Fruit fly (Drosophila melanogaster) whole organism, embryonic: ENCODE data around the gene Gclc.
A peak's percentile ranks its signal among the peaks of the same experiment; 100 is the strongest.

Experiments
- Abd-B ChIP-seq: fragments of 200-800 bp; sonication (Bioruptor generic); optimal IDR thresholded peaks from 2 replicates; lab custom pipeline; 2018; ENCODE audit warnings: missing biosample characterization, mild to moderate bottlenecking, missing genetic modification characterization, moderate library complexity
- Bgb ChIP-seq: fragments of 200-800 bp; sonication (Bioruptor generic); IDR thresholded peaks from 2 replicates; pipeline ENCODE4 v1.3.6; 2022; ENCODE audit warnings: missing biosample characterization, missing genetic modification characterization; ENCODE audit not compliant: partially characterized antibody
- CG10274 ChIP-seq: fragments of 200-800 bp; sonication (Bioruptor generic); optimal IDR thresholded peaks from 3 replicates; lab custom pipeline; 2017; ENCODE audit warnings: missing biosample characterization, mild to moderate bottlenecking, missing genetic modification characterization
- CG11695 ChIP-seq: fragments of 200-800 bp; sonication (Bioruptor generic); IDR thresholded peaks from 3 replicates; pipeline ENCODE4 v1.3.6; 2022; ENCODE audit warnings: missing biosample characterization, missing genetic modification characterization
- CG12391 ChIP-seq: fragments of 200-800 bp; sonication (Bioruptor generic); optimal IDR thresholded peaks from 3 replicates; lab custom pipeline; 2018; ENCODE audit warnings: missing biosample characterization, mild to moderate bottlenecking, missing genetic modification characterization, moderate library complexity
- CG13624 ChIP-seq: fragments of 200-800 bp; sonication (Bioruptor generic); optimal IDR thresholded peaks from 2 replicates; lab custom pipeline; 2016; ENCODE audit warnings: missing biosample characterization, missing genetic modification characterization
- CG14050 ChIP-seq: fragments of 200-800 bp; sonication (Bioruptor generic); IDR thresholded peaks from 3 replicates; pipeline ENCODE4 v1.3.6; 2022; ENCODE audit warnings: missing biosample characterization, missing genetic modification characterization
- CG17328 ChIP-seq: fragments of 200-800 bp; sonication (Bioruptor generic); IDR thresholded peaks from 2 replicates; pipeline ENCODE4 v1.3.6; 2022; ENCODE audit warnings: missing biosample characterization, missing genetic modification characterization
- CG17912 ChIP-seq: fragments of 200-800 bp; sonication (Bioruptor generic); optimal IDR thresholded peaks from 2 replicates; lab custom pipeline; 2018; ENCODE audit warnings: missing biosample characterization, mild to moderate bottlenecking, missing genetic modification characterization
- CG2120 ChIP-seq: fragments of 200-800 bp; sonication (Bioruptor generic); optimal IDR thresholded peaks from 3 replicates; lab custom pipeline; 2016; ENCODE audit warnings: missing biosample characterization, missing genetic modification characterization
- CG2129 ChIP-seq: fragments of 200-800 bp; sonication (Bioruptor generic); IDR thresholded peaks from 2 replicates; pipeline ENCODE4 v1.3.6; 2022; ENCODE audit warnings: missing biosample characterization, missing genetic modification characterization; ENCODE audit not compliant: partially characterized antibody
- CG2889 ChIP-seq: fragments of 200-800 bp; sonication (Bioruptor generic); IDR thresholded peaks from 3 replicates; pipeline ENCODE4 v1.3.6; 2022; ENCODE audit warnings: missing biosample characterization, missing genetic modification characterization
- CG42726 ChIP-seq: fragments of 200-800 bp; sonication (Bioruptor generic); IDR thresholded peaks from 2 replicates; pipeline ENCODE4 v1.3.6; 2022; ENCODE audit warnings: missing biosample characterization, missing genetic modification characterization; ENCODE audit not compliant: partially characterized antibody
- CG6791 ChIP-seq: fragments of 200-800 bp; sonication (Bioruptor generic); IDR thresholded peaks from 3 replicates; pipeline ENCODE4 v1.3.6; 2022; ENCODE audit warnings: missing biosample characterization, missing genetic modification characterization; ENCODE audit not compliant: partially characterized antibody
- CG8089 ChIP-seq: fragments of 200-800 bp; sonication (Bioruptor generic); optimal IDR thresholded peaks from 3 replicates; lab custom pipeline; 2016; ENCODE audit warnings: missing biosample characterization, missing genetic modification characterization
- CG9876 ChIP-seq: fragments of 200-800 bp; sonication (Bioruptor generic); optimal IDR thresholded peaks from 2 replicates; lab custom pipeline; 2016; ENCODE audit warnings: missing biosample characterization, missing genetic modification characterization
- CHES-1-like ChIP-seq: fragments of 200-800 bp; sonication (Bioruptor generic); optimal IDR thresholded peaks from 2 replicates; lab custom pipeline; 2016; ENCODE audit warnings: missing biosample characterization, missing genetic modification characterization
- GATAe ChIP-seq: fragments of 200-800 bp; sonication (Bioruptor generic); conservative IDR thresholded peaks from 2 replicates; pipeline ENCODE4 v1.3.6; 2022; ENCODE audit warnings: missing biosample characterization, missing genetic modification characterization
- HLH4C ChIP-seq: fragments of 200-800 bp; sonication (Bioruptor generic); IDR thresholded peaks from 3 replicates; pipeline ENCODE4 v1.3.6; 2022; ENCODE audit warnings: missing biosample characterization, missing genetic modification characterization; ENCODE audit not compliant: partially characterized antibody
- Kr ChIP-seq: fragments of 200-800 bp; sonication (Bioruptor generic); optimal IDR thresholded peaks from 2 replicates; lab custom pipeline; 2017; ENCODE audit warnings: missing biosample characterization, mild to moderate bottlenecking, missing genetic modification characterization
- Lim3 ChIP-seq: fragments of 200-800 bp; sonication (Bioruptor generic); IDR thresholded peaks from 2 replicates; pipeline ENCODE4 v1.3.6; 2022; ENCODE audit warnings: missing biosample characterization, missing genetic modification characterization
- Mad ChIP-seq: fragments of 200-800 bp; sonication (Bioruptor generic); optimal IDR thresholded peaks from 2 replicates; lab custom pipeline; 2016; ENCODE audit warnings: missing biosample characterization, missing genetic modification characterization
- Max ChIP-seq: fragments of 200-800 bp; sonication (Bioruptor generic); optimal IDR thresholded peaks from 2 replicates; lab custom pipeline; 2016; ENCODE audit warnings: missing biosample characterization, mild to moderate bottlenecking, missing genetic modification characterization
- Myb ChIP-seq: fragments of 200-800 bp; sonication (Bioruptor generic); optimal IDR thresholded peaks from 2 replicates; lab custom pipeline; 2016; ENCODE audit warnings: missing biosample characterization, missing genetic modification characterization
- Opbp ChIP-seq: fragments of 200-800 bp; sonication (Bioruptor generic); IDR thresholded peaks from 3 replicates; pipeline ENCODE4 v1.3.6; 2022; ENCODE audit warnings: missing biosample characterization, missing genetic modification characterization; ENCODE audit not compliant: partially characterized antibody
- abd-A ChIP-seq: fragments of 200-800 bp; sonication (Bioruptor generic); optimal IDR thresholded peaks from 3 replicates; lab custom pipeline; 2019; ENCODE audit warnings: missing biosample characterization, mild to moderate bottlenecking, missing genetic modification characterization, moderate library complexity
- amos ChIP-seq: fragments of 200-800 bp; sonication (Bioruptor generic); IDR thresholded peaks from 2 replicates; pipeline ENCODE4 v1.3.6; 2022; ENCODE audit warnings: missing biosample characterization, missing genetic modification characterization; ENCODE audit not compliant: partially characterized antibody
- en ChIP-seq: fragments of 200-800 bp; sonication (Bioruptor generic); optimal IDR thresholded peaks from 2 replicates; lab custom pipeline; 2016; ENCODE audit warnings: missing biosample characterization, missing genetic modification characterization
- esg ChIP-seq: fragments of 200-800 bp; sonication (Bioruptor generic); conservative IDR thresholded peaks from 2 replicates; pipeline ENCODE4 v1.3.6; 2022; ENCODE audit warnings: missing biosample characterization, missing genetic modification characterization
- ewg ChIP-seq: fragments of 200-800 bp; sonication (Bioruptor generic); optimal IDR thresholded peaks from 3 replicates; lab custom pipeline; 2017; ENCODE audit warnings: mild to moderate bottlenecking, missing biosample characterization, missing genetic modification reagents, missing genetic modification characterization
- gt ChIP-seq: fragments of 200-800 bp; sonication (Bioruptor generic); IDR thresholded peaks from 2 replicates; pipeline ENCODE4 v1.3.6; 2022; ENCODE audit warnings: missing biosample characterization, missing genetic modification characterization
- hb ChIP-seq: fragments of 200-800 bp; sonication (Bioruptor generic); IDR thresholded peaks from 3 replicates; pipeline ENCODE4 v1.3.6; 2022; ENCODE audit warnings: missing biosample characterization, missing genetic modification characterization; ENCODE audit not compliant: partially characterized antibody
- insv ChIP-seq, 2 experiments: fragments of 200-800 bp; sonication (Bioruptor generic); optimal IDR thresholded peaks; 3 replicates each; lab custom pipeline; 2016 to 2018; ENCODE audit warnings: missing biosample characterization in 2 of 2, missing genetic modification characterization in 2 of 2
- jing ChIP-seq: fragments of 200-800 bp; sonication (Bioruptor generic); optimal IDR thresholded peaks from 2 replicates; lab custom pipeline; 2018; ENCODE audit warnings: missing biosample characterization, mild to moderate bottlenecking, missing genetic modification characterization
- kni ChIP-seq: fragments of 200-800 bp; sonication (Bioruptor generic); optimal IDR thresholded peaks from 3 replicates; lab custom pipeline; 2017; ENCODE audit warnings: mild to moderate bottlenecking, missing biosample characterization, missing genetic modification reagents, missing genetic modification characterization
- maf-S ChIP-seq: fragments of 200-800 bp; sonication (Bioruptor generic); optimal IDR thresholded peaks from 2 replicates; lab custom pipeline; 2016; ENCODE audit warnings: missing biosample characterization, missing genetic modification characterization
- nerfin-1 ChIP-seq: fragments of 200-800 bp; sonication (Bioruptor generic); optimal IDR thresholded peaks from 3 replicates; lab custom pipeline; 2019; ENCODE audit warnings: missing biosample characterization, mild to moderate bottlenecking, missing genetic modification characterization, moderate library complexity
- prd ChIP-seq, 3 experiments: fragments of >200 bp in 2 of 3; fragments of 200-800 bp in 1 of 3; sonication (Bioruptor generic) in 1 of 3; optimal IDR thresholded peaks in 2 of 3; IDR thresholded peaks in 1 of 3; 2 replicates in 2 of 3; 3 replicates in 1 of 3; pipeline versions ENCODE4 v1.3.6 to Lab custom; 2017 to 2022; ENCODE audit warnings: missing biosample characterization in 1 of 3, missing genetic modification characterization in 1 of 3
- pzg ChIP-seq: fragments of 200-800 bp; sonication (Bioruptor generic); optimal IDR thresholded peaks from 3 replicates; lab custom pipeline; 2018; ENCODE audit warnings: missing biosample characterization, mild to moderate bottlenecking, missing genetic modification characterization, moderate library complexity
- sima ChIP-seq: fragments of 200-800 bp; sonication (Bioruptor generic); optimal IDR thresholded peaks from 2 replicates; lab custom pipeline; 2016; ENCODE audit warnings: missing biosample characterization, missing genetic modification characterization
- slp2 ChIP-seq: fragments of 200-800 bp; sonication (Bioruptor generic); optimal IDR thresholded peaks from 2 replicates; lab custom pipeline; 2016; ENCODE audit warnings: missing biosample characterization, missing genetic modification characterization
- stc ChIP-seq: fragments of 200-800 bp; sonication (Bioruptor generic); IDR thresholded peaks from 2 replicates; pipeline ENCODE4 v1.3.6; 2022; ENCODE audit warnings: missing biosample characterization, missing genetic modification characterization
- trem ChIP-seq: fragments of 200-800 bp; optimal IDR thresholded peaks from 3 replicates; lab custom pipeline; 2019; ENCODE audit warnings: missing biosample characterization, mild to moderate bottlenecking, missing genetic modification characterization, moderate library complexity
- wek ChIP-seq: fragments of 200-800 bp; sonication (Bioruptor generic); optimal IDR thresholded peaks from 3 replicates; lab custom pipeline; 2018; ENCODE audit warnings: missing biosample characterization, mild to moderate bottlenecking, missing genetic modification characterization, moderate library complexity
- yki ChIP-seq: fragments of >200 bp; optimal IDR thresholded peaks from 3 replicates; lab custom pipeline; 2018
- zen ChIP-seq: fragments of 200-800 bp; sonication (Bioruptor generic); optimal IDR thresholded peaks from 3 replicates; lab custom pipeline; 2018; ENCODE audit warnings: missing biosample characterization, mild to moderate bottlenecking, missing genetic modification characterization, moderate library complexity

Gclc gene

dm6 chrX:8148556-8148955 lies 32.6 kb upstream of the Gclc start, which contains the start of gene CG10959 (continued):
- TF ChIP-seq HLH4C (GFP tag; lab: Robert Waterston, UW) (0 out of 3 replicates have a peak, but pooled peaks have one; percentile 34), CG6791 (GFP tag; lab: Robert Waterston, UW) (no peak), amos (GFP tag; lab: Robert Waterston, UW) (peak; percentile 32; the same call in 1 of the 2 replicates), Mad (no peak), prd (optimal IDR thresholded peaks at IDR 0.05; lab: Kevin White, UChicago) (no peak), prd (GFP tag; IDR thresholded peaks at IDR 0.05; lab: Robert Waterston, UW) (no peak), Lim3 (GFP tag; lab: Robert Waterston, UW) (no peak), jing (GFP tag; lab: Kevin White, UChicago) (no peak), Myb (GFP tag; lab: Kevin White, UChicago) (peak; percentile 3), trem (tag; lab: Kevin White, UChicago) (peak; percentile 30), CG8089 (no peak), pzg (GFP tag; lab: Kevin White, UChicago) (peak; percentile 41), insv (GFP tag; optimal IDR thresholded peaks at IDR 0.05; lab: Kevin White, UChicago) (peak in 1 of 2 experiments; percentile 10), kni (GFP tag; lab: Kevin White, UChicago) (no peak), maf-S (GFP tag; lab: Kevin White, UChicago) (no peak)

- TF ChIP-seq CG17912 (GFP tag; lab: Kevin White, UChicago) (no peak), wek (GFP tag; lab: Kevin White, UChicago) (no peak), CG10274 (GFP tag; lab: Kevin White, UChicago) (no peak), CG9876 (GFP tag; lab: Kevin White, UChicago) (no peak), prd (optimal IDR thresholded peaks at IDR 0.05; lab: Kevin White, UChicago) (no peak), prd (GFP tag; IDR thresholded peaks at IDR 0.05; lab: Robert Waterston, UW) (no peak), slp2 (GFP tag; lab: Kevin White, UChicago) (no peak), CG42726 (GFP tag; lab: Robert Waterston, UW) (no peak), gt (GFP tag; lab: Robert Waterston, UW) (no peak), nerfin-1 (tag; lab: Kevin White, UChicago) (no peak), esg (GFP tag; lab: Robert Waterston, UW) (no peak), Bgb (GFP tag; lab: Robert Waterston, UW) (no peak), yki (lab: Kevin White, UChicago) (no peak), abd-A (tag; lab: Kevin White, UChicago) (no peak), CHES-1-like (GFP tag; lab: Kevin White, UChicago) (no peak)
Observed at dm6 chrX:8147649-8148048, 31.7 kb upstream of the Gclc start, which contains the start of gene CG15336. Gene CG15336 (plus strand): TSS chrX:8147949.

- TF ChIP-seq CG17328 (GFP tag; lab: Robert Waterston, UW) (no peak), CG13624 (GFP tag; lab: Kevin White, UChicago) (no peak), hb (GFP tag; lab: Robert Waterston, UW) (no peak), CG14050 (no peak), CG2120 (GFP tag; lab: Kevin White, UChicago) (peak; percentile 84), CG2889 (GFP tag; lab: Robert Waterston, UW) (no peak), sima (GFP tag; lab: Kevin White, UChicago) (no peak), ewg (GFP tag; lab: Kevin White, UChicago) (no peak), en (GFP tag; lab: Kevin White, UChicago) (no peak), Max (GFP tag; lab: Kevin White, UChicago) (peak; percentile 37), Kr (GFP tag; lab: Kevin White, UChicago) (no peak), CG12391 (tag; lab: Kevin White, UChicago) (peak; percentile 62), CG2129 (GFP tag; lab: Robert Waterston, UW) (no peak), CG11695 (GFP tag; lab: Robert Waterston, UW) (no peak), GATAe (GFP tag; lab: Robert Waterston, UW) (no peak), Opbp (no peak), slp2 (GFP tag; lab: Kevin White, UChicago) (no peak), Abd-B (GFP tag; lab: Kevin White, UChicago) (no peak), stc (GFP tag; lab: Robert Waterston, UW) (no peak), zen (tag; lab: Kevin White, UChicago) (no peak)
Observed at dm6 chrX:8145501-8146157, 29.7 kb upstream of the Gclc start, which contains the start of the genes alpha-PheRS and CG2129. Gene alpha-PheRS (minus strand): TSS chrX:8145602. Gene CG2129 (plus strand): TSS chrX:8145839.
